Worm (Caenorhabditis elegans): ENCODE results near the gene F32E10.9.
A peak's percentile ranks its signal among the peaks of the same experiment; 100 is the strongest.

The F32E10.9 gene

ce11 chrIV:7580062-7580614 lies 16.4 kb upstream of the F32E10.9 start, which contains the start of the genes cec-5 and nol-10:
TSS of gene cec-5 (minus strand) at chrIV:7580112.
TSS of gene nol-10 (plus strand) at chrIV:7580597.
- TF ChIP-seq tra-4 (tag; optimal IDR thresholded peaks at IDR 0.05) (no peak), F13C5.2 (tag; optimal IDR thresholded peaks at IDR 0.05) (peak; percentile 72), flt-1 (GFP tag; IDR thresholded peaks at IDR 0.05) (peak; percentile 52; the same call in 1 of the 2 replicates)

- TF ChIP-seq ets-7 (tag; optimal IDR thresholded peaks at IDR 0.05) (no peak), B0310.2 (tag; optimal IDR thresholded peaks at IDR 0.05) (no peak), ama-1 (optimal IDR thresholded peaks at IDR 0.05) (no peak), scrt-1 (GFP tag; IDR thresholded peaks at IDR 0.05) (no peak), hnd-1 (tag; optimal IDR thresholded peaks at IDR 0.05) (no peak), aly-1 (tag; optimal IDR thresholded peaks at IDR 0.05) (no peak), flt-1 (GFP tag; IDR thresholded peaks at IDR 0.05) (no peak), tra-4 (tag; optimal IDR thresholded peaks at IDR 0.05) (no peak), sea-1 (GFP tag; conservative IDR thresholded peaks at IDR 0.05) (no peak), hmbx-1 (tag; optimal IDR thresholded peaks at IDR 0.05) (no peak), hmg-4 (GFP tag; optimal IDR thresholded peaks at IDR 0.05) (no peak), tbx-11 (GFP tag; IDR thresholded peaks at IDR 0.05) (no peak), ceh-13 (GFP tag; optimal IDR thresholded peaks at IDR 0.05) (no peak), ceh-36 (tag; optimal IDR thresholded peaks at IDR 0.05) (no peak)
Measured at ce11 chrIV:7578281-7578680, 14.5 kb upstream of the F32E10.9 start, which contains the start of gene F32E10.5. TSS of gene F32E10.5 (minus strand) at chrIV:7578381.

- TF ChIP-seq ets-7 (tag; optimal IDR thresholded peaks at IDR 0.05) (no peak), ama-1 (optimal IDR thresholded peaks at IDR 0.05) (peak; percentile 52)
Measured at ce11 chrIV:7575147-7575768, 11.5 kb upstream of the F32E10.9 start, which contains the start of gene cec-4. TSS of gene cec-4 (plus strand) at chrIV:7575718.

ce11 chrIV:7573944-7574343 lies 10.2 kb upstream of the F32E10.9 start:
- TF ChIP-seq hmbx-1 (tag; optimal IDR thresholded peaks at IDR 0.05) (peak; percentile 84), ets-7 (tag; optimal IDR thresholded peaks at IDR 0.05) (peak; percentile 90), tbx-11 (GFP tag; IDR thresholded peaks at IDR 0.05) (peak; percentile 92), B0310.2 (tag; optimal IDR thresholded peaks at IDR 0.05) (peak; percentile 94), hnd-1 (tag; optimal IDR thresholded peaks at IDR 0.05) (peak; percentile 96), ceh-36 (tag; optimal IDR thresholded peaks at IDR 0.05) (peak; percentile 96), ama-1 (optimal IDR thresholded peaks at IDR 0.05) (peak; percentile 5), tra-4 (tag; optimal IDR thresholded peaks at IDR 0.05) (peak; percentile 96), F13C5.2 (tag; optimal IDR thresholded peaks at IDR 0.05) (peak; percentile 95), scrt-1 (GFP tag; IDR thresholded peaks at IDR 0.05) (peak; percentile 95), flt-1 (GFP tag; IDR thresholded peaks at IDR 0.05) (peak; percentile 97), hmg-4 (GFP tag; optimal IDR thresholded peaks at IDR 0.05) (peak; percentile 99), sea-1 (GFP tag; conservative IDR thresholded peaks at IDR 0.05) (peak; percentile 97), aly-1 (tag; optimal IDR thresholded peaks at IDR 0.05) (peak; percentile 95), ceh-13 (GFP tag; optimal IDR thresholded peaks at IDR 0.05) (peak; percentile 87), pes-1 (GFP tag; IDR thresholded peaks at IDR 0.05) (peak; percentile 96), tbx-37 (GFP tag; conservative IDR thresholded peaks at IDR 0.05) (peak; percentile 97)

- TF ChIP-seq flt-1 (GFP tag; IDR thresholded peaks at IDR 0.05) (no peak), ets-7 (tag; optimal IDR thresholded peaks at IDR 0.05) (no peak), tbx-37 (GFP tag; conservative IDR thresholded peaks at IDR 0.05) (no peak), F13C5.2 (tag; optimal IDR thresholded peaks at IDR 0.05) (no peak), pes-1 (GFP tag; IDR thresholded peaks at IDR 0.05) (no peak), ceh-13 (GFP tag; optimal IDR thresholded peaks at IDR 0.05) (no peak)
Measured at ce11 chrIV:7568593-7568992, 4.8 kb upstream of the F32E10.9 start, which contains the start of gene clec-180. TSS of gene clec-180 (plus strand) at chrIV:7568893.

ce11 chrIV:7567557-7568010 lies 3.8 kb upstream of the F32E10.9 start, which contains the start of gene F32E10.8:
TSS of gene F32E10.8 (plus strand) at chrIV:7567607.
- no peak for TF ChIP-seq tbx-11 (GFP tag; IDR thresholded peaks at IDR 0.05)
- TF ChIP-seq ceh-36 (tag; optimal IDR thresholded peaks at IDR 0.05) = no peak
- TF ChIP-seq ceh-13 (GFP tag; optimal IDR thresholded peaks at IDR 0.05) = no peak

- TF ChIP-seq tbx-37 (GFP tag; conservative IDR thresholded peaks at IDR 0.05) (0 out of 2 replicates have a peak, but pooled peaks have one; percentile 21), pes-1 (GFP tag; IDR thresholded peaks at IDR 0.05) (no peak), hmg-4 (GFP tag; optimal IDR thresholded peaks at IDR 0.05) (no peak)
Measured at ce11 chrIV:7561614-7562142, 2.1 kb downstream of the F32E10.9 start, which contains the start of gene ima-3. TSS of gene ima-3 (minus strand) at chrIV:7561664.

- TF ChIP-seq scrt-1 (GFP tag; IDR thresholded peaks at IDR 0.05) (no peak), F13C5.2 (tag; optimal IDR thresholded peaks at IDR 0.05) (no peak), ceh-13 (GFP tag; optimal IDR thresholded peaks at IDR 0.05) (no peak), tbx-37 (GFP tag; conservative IDR thresholded peaks at IDR 0.05) (no peak), ceh-36 (tag; optimal IDR thresholded peaks at IDR 0.05) (no peak), aly-1 (tag; optimal IDR thresholded peaks at IDR 0.05) (no peak), hmbx-1 (tag; optimal IDR thresholded peaks at IDR 0.05) (no peak), ets-7 (tag; optimal IDR thresholded peaks at IDR 0.05) (no peak), hnd-1 (tag; optimal IDR thresholded peaks at IDR 0.05) (no peak), pes-1 (GFP tag; IDR thresholded peaks at IDR 0.05) (no peak), flt-1 (GFP tag; IDR thresholded peaks at IDR 0.05) (no peak)
Measured at ce11 chrIV:7559237-7559636, 4.5 kb downstream of the F32E10.9 start.
